Worm (Caenorhabditis elegans) whole organism, L2 larva: ENCODE data around the gene nhr-65.

Experiments used
- nhr-11 ChIP-seq: fragments of 150-350 bp; optimal IDR thresholded peaks from 2 replicates; lab custom pipeline; 2014; ENCODE audit warnings: missing biosample characterization, missing genetic modification characterization
- unc-55 ChIP-seq: fragments of 150-350 bp; sonication (generic microtip); optimal IDR thresholded peaks from 3 replicates; lab custom pipeline; 2014; ENCODE audit warnings: missing biosample characterization, missing genetic modification reagents, missing genetic modification characterization

DNA sequence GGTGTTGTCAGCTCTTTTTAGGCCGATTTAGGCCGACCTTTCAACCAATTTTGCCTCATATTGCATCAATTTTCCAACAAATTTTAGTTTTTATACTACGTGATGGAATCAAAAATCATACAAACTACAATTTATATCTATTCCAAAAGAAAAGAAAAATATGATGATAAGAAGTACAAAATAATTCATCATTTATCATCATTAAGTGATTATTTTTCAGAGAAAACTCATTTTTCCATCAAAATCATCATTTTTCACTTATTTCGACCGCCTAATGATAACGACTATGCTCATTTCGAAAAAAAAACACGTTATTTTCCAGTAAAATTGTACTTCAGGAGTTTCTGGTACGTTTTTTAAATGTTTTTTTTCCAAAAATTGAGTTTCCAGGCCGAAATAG is 15.7 kb downstream of the nhr-65 start:
- no peak for TF ChIP-seq nhr-11 (tag; lab: Kevin White, UChicago)
- TF ChIP-seq unc-55: no peak
